Worm (Caenorhabditis elegans) whole organism, L1 larva: ENCODE data around the gene D1025.1.

Experiments
- aha-1 ChIP-seq: fragments of 150-350 bp; optimal IDR thresholded peaks from 2 replicates; lab custom pipeline; 2014; ENCODE audit warnings: missing biosample characterization, missing genetic modification characterization
- aly-2 ChIP-seq: fragments of 150-350 bp; optimal IDR thresholded peaks from 2 replicates; lab custom pipeline; 2014; ENCODE audit warnings: missing biosample characterization, missing genetic modification characterization
- ces-1 ChIP-seq: fragments of 150-350 bp; optimal IDR thresholded peaks from 2 replicates; lab custom pipeline; 2014; ENCODE audit warnings: missing biosample characterization, missing genetic modification reagents, missing genetic modification characterization
- nhr-12 ChIP-seq: sonication (generic microtip); optimal IDR thresholded peaks from 2 replicates; lab custom pipeline; 2017; ENCODE audit warnings: missing biosample characterization, missing genetic modification characterization
- rnt-1 ChIP-seq: sonication (generic microtip); optimal IDR thresholded peaks from 2 replicates; lab custom pipeline; 2016; ENCODE audit warnings: mild to moderate bottlenecking, missing genetic modification characterization, moderate library complexity, missing compliant biosample characterization
- sup-37 ChIP-seq: fragments of 200-800 bp; sonication (Bioruptor generic); optimal IDR thresholded peaks from 2 replicates; lab custom pipeline; 2018; ENCODE audit warnings: mild to moderate bottlenecking, missing genetic modification characterization, missing compliant biosample characterization
- unc-86 ChIP-seq: sonication (generic microtip); optimal IDR thresholded peaks from 2 replicates; lab custom pipeline; 2016; ENCODE audit warnings: missing genetic modification characterization, missing compliant biosample characterization

DNA sequence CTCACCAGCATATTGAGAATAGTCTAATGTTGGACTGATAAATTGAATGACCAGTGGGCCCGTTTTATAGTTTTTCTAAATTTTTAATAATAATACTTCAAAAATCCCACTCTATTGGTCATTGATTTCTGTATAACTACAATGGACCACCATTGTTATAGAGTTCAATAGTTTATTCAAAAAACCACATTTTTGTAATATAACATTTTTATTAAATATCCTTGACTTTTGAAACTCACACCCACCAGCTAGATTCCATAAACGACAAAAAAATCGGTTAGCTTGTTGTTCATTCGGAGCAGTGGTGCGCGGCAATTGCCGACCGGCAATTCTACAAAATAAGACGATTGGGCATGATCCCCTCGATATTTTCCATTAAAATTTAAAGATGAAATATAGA is 7.0 kb downstream of the D1025.1 start, which contains the start of gene nspc-18:
- no peak for TF ChIP-seq unc-86 (tag; lab: Kevin White, UChicago)
- TF ChIP-seq sup-37 = no peak
- no peak for TF ChIP-seq ces-1
- no peak for TF ChIP-seq nhr-12 (tag; lab: Kevin White, UChicago)
- no peak for TF ChIP-seq rnt-1 (tag; lab: Kevin White, UChicago)
- TF ChIP-seq aha-1 (tag; lab: Kevin White, UChicago) = no peak
- no peak for TF ChIP-seq aly-2
